Worm (Caenorhabditis elegans) whole organism, L1 larva: ENCODE results near the gene zipt-7.2.

Source experiments
- egl-27 ChIP-seq, 2 experiments: fragments of 150-350 bp in 1 of 2; sonication (generic microtip); optimal IDR thresholded peaks; 3 replicates each; lab custom pipeline; 2017 to 2018; ENCODE audit warnings: missing biosample characterization in 2 of 2, missing genetic modification characterization in 2 of 2, missing genetic modification reagents in 2 of 2
- mep-1 ChIP-seq: fragments of 150-350 bp; optimal IDR thresholded peaks from 2 replicates; lab custom pipeline; 2014; ENCODE audit warnings: missing biosample characterization, missing genetic modification characterization

DNA sequence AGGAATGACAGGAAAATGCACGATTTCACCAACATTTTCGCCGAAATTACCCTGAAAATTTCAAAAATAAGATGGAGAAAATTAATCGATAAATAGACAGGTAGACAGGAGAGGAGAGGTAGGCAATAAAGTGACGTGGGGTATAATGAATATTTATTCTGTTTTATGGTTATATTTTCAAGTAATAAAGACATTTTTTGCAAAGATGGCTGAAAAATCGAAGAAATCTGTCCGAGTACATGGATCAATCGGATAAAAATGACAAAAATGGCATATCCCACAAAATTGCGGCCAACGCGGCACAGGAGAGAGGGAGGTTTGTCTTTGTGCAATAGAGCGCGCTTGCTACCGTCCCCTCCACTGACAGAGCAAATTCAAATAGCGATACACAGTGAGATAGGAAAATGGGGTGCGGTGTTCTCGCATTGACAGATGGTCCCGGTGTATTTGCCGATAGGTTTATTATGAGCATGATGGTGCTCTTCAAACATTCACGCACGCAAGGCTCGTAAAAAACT, at the start of gene zipt-7.2:
- no peak for TF ChIP-seq egl-27 (tag; optimal IDR thresholded peaks at IDR 0.05; lab: Kevin White, UChicago)
- TF ChIP-seq mep-1 (tag; lab: Kevin White, UChicago), result no peak
